Fruit fly (Drosophila melanogaster) whole organism: ENCODE data around the gene Cisd2.

ENCODE experiments used
- CG8478 ChIP-seq: fragments of >200 bp; optimal IDR thresholded peaks from 2 replicates; lab custom pipeline; 2018; ENCODE audit warnings: inconsistent platforms
- Dll ChIP-seq: fragments of >200 bp; optimal IDR thresholded peaks from 2 replicates; lab custom pipeline; 2017
- EcR ChIP-seq, 2 experiments: fragments of >200 bp; optimal IDR thresholded peaks; 2 replicates each; lab custom pipeline; 2017; ENCODE audit warnings: missing biosample characterization in 2 of 2, missing genetic modification characterization in 2 of 2, missing genetic modification reagents in 2 of 2
- pan ChIP-seq: fragments of >200 bp; optimal IDR thresholded peaks from 2 replicates; lab custom pipeline; 2017
- psq ChIP-seq: fragments of >200 bp; optimal IDR thresholded peaks from 2 replicates; lab custom pipeline; 2017
- usp ChIP-seq: fragments of >200 bp; optimal IDR thresholded peaks from 2 replicates; lab custom pipeline; 2017; ENCODE audit warnings: missing biosample characterization, missing genetic modification characterization, mixed read lengths

DNA sequence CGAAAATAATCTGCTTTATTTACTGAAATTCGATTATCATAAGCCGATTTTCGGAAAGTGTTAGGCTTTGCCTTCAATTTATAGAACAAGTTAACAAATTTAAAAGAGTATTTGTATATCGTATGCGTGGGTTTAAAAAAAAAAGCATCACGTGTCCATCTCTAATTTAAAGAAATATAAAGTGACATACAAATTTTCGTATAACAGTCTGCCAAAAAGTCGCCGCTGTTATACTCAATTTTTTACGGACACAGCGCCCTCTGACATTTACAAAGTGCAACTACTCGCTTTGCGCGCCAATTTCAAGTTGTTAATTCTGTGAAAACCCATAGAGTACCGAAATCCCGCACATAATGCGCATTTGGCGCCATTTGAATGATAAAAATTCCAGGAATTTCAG is 28.2 kb upstream of the Cisd2 start:
- TF ChIP-seq EcR (GFP tag; optimal IDR thresholded peaks at IDR 0.05; lab: Kevin White, UChicago) = no peak
- no peak for TF ChIP-seq psq (lab: Kevin White, UChicago)
- no peak for TF ChIP-seq pan (lab: Kevin White, UChicago)
- TF ChIP-seq CG8478 = no peak
- no peak for TF ChIP-seq usp (GFP tag; lab: Kevin White, UChicago)
- TF ChIP-seq Dll (lab: Kevin White, UChicago) = no peak
